Worm (Caenorhabditis elegans) whole organism, L2 larva: Measurements from ENCODE around the gene col-145.
A peak's percentile ranks its signal among the peaks of the same experiment; 100 is the strongest.

Source experiments
- R02D3.7 ChIP-seq: fragments of 150-350 bp; optimal IDR thresholded peaks from 2 replicates; lab custom pipeline; 2014; ENCODE audit warnings: missing biosample characterization, missing genetic modification characterization
- Y55F3AM.14 ChIP-seq: fragments of 200-800 bp; sonication (Bioruptor generic); optimal IDR thresholded peaks from 2 replicates; lab custom pipeline; 2018; ENCODE audit warnings: mild to moderate bottlenecking, missing genetic modification characterization, missing compliant biosample characterization
- ama-1 ChIP-seq: fragments of 150-350 bp; optimal IDR thresholded peaks from 2 replicates; lab custom pipeline; 2018; ENCODE audit warnings: inconsistent platforms
- elt-1 ChIP-seq: fragments of 150-350 bp; optimal IDR thresholded peaks from 2 replicates; lab custom pipeline; 2014; ENCODE audit warnings: missing biosample characterization, missing genetic modification characterization
- fos-1 ChIP-seq: fragments of 150-350 bp; optimal IDR thresholded peaks from 2 replicates; lab custom pipeline; 2014; ENCODE audit warnings: missing biosample characterization, missing genetic modification characterization
- lin-13 ChIP-seq: fragments of 150-350 bp; optimal IDR thresholded peaks from 2 replicates; lab custom pipeline; 2014; ENCODE audit warnings: missing biosample characterization, missing genetic modification reagents, missing genetic modification characterization
- lin-39 ChIP-seq: fragments of 150-350 bp; optimal IDR thresholded peaks from 2 replicates; lab custom pipeline; 2014; ENCODE audit warnings: missing biosample characterization, missing genetic modification reagents, missing genetic modification characterization
- nhr-11 ChIP-seq: fragments of 150-350 bp; optimal IDR thresholded peaks from 2 replicates; lab custom pipeline; 2014; ENCODE audit warnings: missing biosample characterization, missing genetic modification characterization
- nhr-237 ChIP-seq: fragments of 150-350 bp; optimal IDR thresholded peaks from 2 replicates; lab custom pipeline; 2014; ENCODE audit warnings: missing biosample characterization, missing genetic modification characterization
- sem-4 ChIP-seq: fragments of 150-350 bp; optimal IDR thresholded peaks from 2 replicates; lab custom pipeline; 2014; ENCODE audit warnings: missing biosample characterization, missing genetic modification reagents, missing genetic modification characterization
- unc-39 ChIP-seq: fragments of 150-350 bp; optimal IDR thresholded peaks from 2 replicates; lab custom pipeline; 2014; ENCODE audit warnings: missing biosample characterization, missing genetic modification characterization
- unc-62 ChIP-seq: fragments of 150-350 bp; optimal IDR thresholded peaks from 2 replicates; lab custom pipeline; 2014; ENCODE audit warnings: missing biosample characterization, missing genetic modification reagents, missing genetic modification characterization
- ztf-11 ChIP-seq: sonication (generic microtip); optimal IDR thresholded peaks from 2 replicates; lab custom pipeline; 2017; ENCODE audit warnings: missing biosample characterization, missing genetic modification characterization

ce11 chrV:9194055-9194454 is 31.2 kb upstream of the col-145 start:
- TF ChIP-seq R02D3.7 (no peak), lin-13 (GFP tag; lab: Kevin White, UChicago) (no peak), ama-1 (lab: Kevin White, UChicago) (no peak), lin-39 (tag; lab: Kevin White, UChicago) (no peak), unc-39 (no peak), sem-4 (tag; lab: Kevin White, UChicago) (peak; percentile 43), fos-1 (no peak), Y55F3AM.14 (no peak), nhr-11 (tag; lab: Kevin White, UChicago) (no peak), elt-1 (tag; lab: Kevin White, UChicago) (no peak), nhr-237 (tag; lab: Kevin White, UChicago) (no peak), unc-62 (no peak), ztf-11 (tag; lab: Kevin White, UChicago) (no peak)
